Worm (Caenorhabditis elegans) whole organism, L3 larva: ENCODE results near the gene dyf-3.
A peak's percentile ranks its signal among the peaks of the same experiment; 100 is the strongest.
"Not testable (repeated sequence)": the region's sequence is repeated elsewhere in the genome, so short reads cannot be mapped to it uniquely, and the experiment has no call there.

Experiments used
- R02D3.7 ChIP-seq: fragments of 150-350 bp; optimal IDR thresholded peaks from 2 replicates; lab custom pipeline; 2014; ENCODE audit warnings: missing biosample characterization, missing genetic modification characterization
- aly-2 ChIP-seq: fragments of 150-350 bp; optimal IDR thresholded peaks from 2 replicates; lab custom pipeline; 2014; ENCODE audit warnings: missing biosample characterization, missing genetic modification characterization
- ceh-16 ChIP-seq: sonication (generic microtip); optimal IDR thresholded peaks from 2 replicates; lab custom pipeline; 2017; ENCODE audit warnings: missing biosample characterization, missing genetic modification characterization
- ceh-28 ChIP-seq: fragments of 150-350 bp; optimal IDR thresholded peaks from 2 replicates; lab custom pipeline; 2014; ENCODE audit warnings: missing biosample characterization, missing genetic modification reagents, missing genetic modification characterization
- ceh-82 ChIP-seq: fragments of 150-350 bp; optimal IDR thresholded peaks from 2 replicates; lab custom pipeline; 2014; ENCODE audit warnings: missing biosample characterization, missing genetic modification characterization
- ceh-9 ChIP-seq: sonication (generic microtip); optimal IDR thresholded peaks from 2 replicates; lab custom pipeline; 2018; ENCODE audit warnings: missing biosample characterization, missing genetic modification characterization
- daf-12 ChIP-seq: fragments of 150-350 bp; optimal IDR thresholded peaks from 2 replicates; lab custom pipeline; 2014; ENCODE audit warnings: missing biosample characterization, missing genetic modification reagents, missing genetic modification characterization
- egl-27 ChIP-seq: sonication (generic microtip); optimal IDR thresholded peaks from 4 replicates; lab custom pipeline; 2017; ENCODE audit warnings: missing biosample characterization, missing genetic modification reagents, missing genetic modification characterization
- egl-5 ChIP-seq: fragments of 150-350 bp; optimal IDR thresholded peaks from 2 replicates; lab custom pipeline; 2017; ENCODE audit warnings: missing biosample characterization, missing genetic modification reagents, missing genetic modification characterization, inconsistent platforms
- elt-3 ChIP-seq, 3 experiments: fragments of 150-350 bp in 1 of 3; sonication (generic microtip) in 2 of 3; optimal IDR thresholded peaks; 2 replicates in 2 of 3; 4 replicates in 1 of 3; lab custom pipeline; 2014 to 2017; ENCODE audit warnings: missing biosample characterization in 3 of 3, missing genetic modification characterization in 3 of 3
- eor-1 ChIP-seq, 2 experiments: fragments of 150-350 bp; optimal IDR thresholded peaks; 2 replicates each; lab custom pipeline; 2014 to 2018; ENCODE audit warnings: missing biosample characterization in 2 of 2, missing genetic modification characterization in 2 of 2
- fkh-10 ChIP-seq: sonication (generic microtip); optimal IDR thresholded peaks from 2 replicates; lab custom pipeline; 2017; ENCODE audit warnings: missing biosample characterization, missing genetic modification reagents, missing genetic modification characterization
- hmg-11 ChIP-seq: sonication (generic microtip); optimal IDR thresholded peaks from 2 replicates; lab custom pipeline; 2016; ENCODE audit warnings: missing genetic modification characterization, missing compliant biosample characterization
- jun-1 ChIP-seq: fragments of 150-350 bp; optimal IDR thresholded peaks from 2 replicates; lab custom pipeline; 2014; ENCODE audit warnings: missing biosample characterization, missing genetic modification reagents, missing genetic modification characterization
- lin-39 ChIP-seq: fragments of 150-350 bp; optimal IDR thresholded peaks from 2 replicates; lab custom pipeline; 2018; ENCODE audit warnings: missing biosample characterization, missing genetic modification reagents, missing genetic modification characterization
- lsy-12 ChIP-seq: sonication (generic microtip); optimal IDR thresholded peaks from 2 replicates; lab custom pipeline; 2016; ENCODE audit warnings: mild to moderate bottlenecking, missing genetic modification characterization, missing compliant biosample characterization
- mdl-1 ChIP-seq: fragments of 150-350 bp; optimal IDR thresholded peaks from 2 replicates; lab custom pipeline; 2014; ENCODE audit warnings: missing biosample characterization, missing genetic modification characterization
- mml-1 ChIP-seq: fragments of 150-350 bp; sonication (generic microtip); optimal IDR thresholded peaks from 3 replicates; lab custom pipeline; 2014; ENCODE audit warnings: missing biosample characterization, missing genetic modification characterization
- nhr-11 ChIP-seq: fragments of 150-350 bp; optimal IDR thresholded peaks from 2 replicates; lab custom pipeline; 2014; ENCODE audit warnings: missing biosample characterization, missing genetic modification characterization
- nhr-23 ChIP-seq: fragments of 150-350 bp; optimal IDR thresholded peaks from 2 replicates; lab custom pipeline; 2014; ENCODE audit warnings: missing biosample characterization, missing genetic modification reagents, missing genetic modification characterization
- nhr-237 ChIP-seq: fragments of 150-350 bp; optimal IDR thresholded peaks from 2 replicates; lab custom pipeline; 2014; ENCODE audit warnings: missing biosample characterization, missing genetic modification characterization
- nhr-25 ChIP-seq: sonication (generic microtip); optimal IDR thresholded peaks from 2 replicates; lab custom pipeline; 2017; ENCODE audit warnings: missing biosample characterization, missing genetic modification characterization
- nhr-28 ChIP-seq: fragments of 150-350 bp; optimal IDR thresholded peaks from 2 replicates; lab custom pipeline; 2014; ENCODE audit warnings: missing biosample characterization, missing genetic modification characterization
- nhr-43 ChIP-seq: sonication (generic microtip); optimal IDR thresholded peaks from 2 replicates; lab custom pipeline; 2016; ENCODE audit warnings: mild to moderate bottlenecking, missing genetic modification characterization, missing compliant biosample characterization; ENCODE audit not compliant: poor library complexity, severe bottlenecking
- nhr-67 ChIP-seq: fragments of 150-350 bp; optimal IDR thresholded peaks from 2 replicates; lab custom pipeline; 2014; ENCODE audit warnings: missing biosample characterization, missing genetic modification characterization
- nhr-76 ChIP-seq: fragments of 150-350 bp; sonication (generic microtip); optimal IDR thresholded peaks from 5 replicates; lab custom pipeline; 2014; ENCODE audit warnings: missing biosample characterization, missing genetic modification characterization
- skn-1 ChIP-seq: fragments of 150-350 bp; optimal IDR thresholded peaks from 2 replicates; lab custom pipeline; 2014; ENCODE audit warnings: missing biosample characterization, missing genetic modification characterization
- snpc-4 ChIP-seq: fragments of 150-350 bp; optimal IDR thresholded peaks from 2 replicates; lab custom pipeline; 2014; ENCODE audit warnings: missing biosample characterization, missing genetic modification characterization
- tbx-2 ChIP-seq: sonication (generic microtip); optimal IDR thresholded peaks from 2 replicates; lab custom pipeline; 2016; ENCODE audit warnings: mild to moderate bottlenecking, missing genetic modification characterization, missing compliant biosample characterization
- ztf-11 ChIP-seq: fragments of 150-350 bp; optimal IDR thresholded peaks from 2 replicates; lab custom pipeline; 2014; ENCODE audit warnings: missing biosample characterization, missing genetic modification characterization
- ztf-4 ChIP-seq: fragments of 150-350 bp; optimal IDR thresholded peaks from 2 replicates; lab custom pipeline; 2014; ENCODE audit warnings: missing biosample characterization, missing genetic modification characterization

Gene dyf-3

DNA sequence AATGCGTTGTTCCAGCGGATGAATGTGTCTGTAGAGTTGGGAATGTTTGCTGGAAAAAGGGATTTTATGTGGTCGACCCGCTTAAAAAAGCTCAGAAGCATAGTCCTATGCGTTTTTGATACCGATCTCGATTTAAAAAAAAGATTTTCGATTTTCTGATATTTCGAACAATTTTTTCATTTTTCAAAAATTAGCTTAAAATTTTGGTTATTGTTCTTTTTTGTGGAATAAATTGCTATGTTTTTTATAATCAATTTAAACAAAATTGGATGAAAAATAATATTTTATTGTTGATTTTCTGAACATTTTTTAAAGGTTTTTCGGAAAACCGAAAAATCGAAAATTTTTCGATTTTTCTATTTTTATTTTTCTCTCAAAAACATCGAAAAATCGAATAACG is 34.4 kb upstream of the dyf-3 start, which contains the start of gene C04C3.7:
C04C3.7 (minus strand) TSS at position 101 of the 400 bp plus-strand sequence.
- TF ChIP-seq nhr-28; hmg-11 (tag; lab: Kevin White, UChicago); aly-2 (tag; lab: Kevin White, UChicago): not testable (repeated sequence)

DNA sequence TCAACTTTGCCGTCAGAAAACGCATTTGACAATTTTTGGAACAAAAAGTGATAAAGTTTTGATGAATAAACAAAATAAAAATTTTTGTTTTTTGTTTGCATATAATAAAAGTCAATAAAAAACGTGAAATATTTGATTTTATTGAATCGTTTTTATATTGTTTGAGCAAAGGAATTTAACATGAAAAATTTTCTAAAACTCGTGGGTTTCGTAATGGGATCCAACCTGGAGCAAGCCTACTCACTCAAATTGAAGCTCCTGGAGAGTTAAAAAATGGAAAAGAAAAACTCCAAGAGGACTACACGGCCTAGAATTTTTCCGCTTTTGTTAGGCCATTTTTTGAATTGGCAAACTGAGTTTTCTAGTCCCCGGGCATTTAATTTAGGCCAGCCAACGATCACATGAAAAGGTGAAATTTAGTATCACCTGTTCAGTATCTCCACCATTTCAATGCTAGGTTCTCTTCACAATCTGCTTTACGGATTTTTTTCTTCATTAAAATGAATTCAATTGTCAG is 29.5 kb upstream of the dyf-3 start, which contains the start of the genes C04C3.9 and srz-60:
C04C3.9 (minus strand) TSS at position 101 of the 517 bp plus-strand sequence.
srz-60 (plus strand) TSS at position 467 of the 517 bp plus-strand sequence.
- no peak for TF ChIP-seq aly-2 (tag; lab: Kevin White, UChicago)
- no peak for TF ChIP-seq lin-39
- TF ChIP-seq eor-1 (tag; optimal IDR thresholded peaks at IDR 0.05; lab: Kevin White, UChicago): no peak
- no peak for TF ChIP-seq egl-27
- TF ChIP-seq mml-1 (tag; lab: Kevin White, UChicago): no peak
- no peak for TF ChIP-seq ceh-16 (tag; lab: Kevin White, UChicago)
- no peak for TF ChIP-seq nhr-67 (tag; lab: Kevin White, UChicago)
- TF ChIP-seq daf-12 (tag; lab: Kevin White, UChicago): no peak
- TF ChIP-seq ceh-9 (tag; lab: Kevin White, UChicago): no peak
- no peak for TF ChIP-seq nhr-43 (tag; lab: Kevin White, UChicago)
- no peak for TF ChIP-seq ztf-4 (tag; lab: Kevin White, UChicago)
- TF ChIP-seq tbx-2 (tag; lab: Kevin White, UChicago): no peak
- TF ChIP-seq ceh-28 (tag; lab: Kevin White, UChicago): no peak
- TF ChIP-seq nhr-25 (tag; lab: Kevin White, UChicago): no peak
- no peak for TF ChIP-seq jun-1

- no peak for TF ChIP-seq ceh-9 (tag; lab: Kevin White, UChicago)
- TF ChIP-seq snpc-4 (tag; lab: Kevin White, UChicago): no peak
- no peak for TF ChIP-seq hmg-11 (tag; lab: Kevin White, UChicago)
- TF ChIP-seq fkh-10 (GFP tag; lab: Kevin White, UChicago): no peak
- TF ChIP-seq daf-12 (tag; lab: Kevin White, UChicago): no peak
- no peak for TF ChIP-seq nhr-237
- TF ChIP-seq jun-1: no peak
- TF ChIP-seq nhr-11 (tag; lab: Kevin White, UChicago): no peak
- no peak for TF ChIP-seq lin-39
- no peak for TF ChIP-seq R02D3.7 (tag; lab: Kevin White, UChicago)
- TF ChIP-seq mml-1 (tag; lab: Kevin White, UChicago): no peak
- TF ChIP-seq nhr-43 (tag; lab: Kevin White, UChicago): no peak
- TF ChIP-seq nhr-76 (tag; lab: Kevin White, UChicago): no peak
- TF ChIP-seq ztf-11 (tag; lab: Kevin White, UChicago): no peak
- no peak for TF ChIP-seq elt-3 (tag; optimal IDR thresholded peaks at IDR 0.05; lab: Kevin White, UChicago)
- TF ChIP-seq ceh-28 (tag; lab: Kevin White, UChicago): no peak
- TF ChIP-seq skn-1 (tag; lab: Kevin White, UChicago): no peak
- no peak for TF ChIP-seq eor-1 (tag; optimal IDR thresholded peaks at IDR 0.05; lab: Kevin White, UChicago)
- TF ChIP-seq egl-5 (tag; lab: Kevin White, UChicago): no peak
These were observed 23.5 kb upstream of the dyf-3 start, which contains the start of gene C04C3.6 for ce11 chrIV:3422516-3422915. Gene C04C3.6, minus strand, starts transcription at chrIV:3422616.

DNA sequence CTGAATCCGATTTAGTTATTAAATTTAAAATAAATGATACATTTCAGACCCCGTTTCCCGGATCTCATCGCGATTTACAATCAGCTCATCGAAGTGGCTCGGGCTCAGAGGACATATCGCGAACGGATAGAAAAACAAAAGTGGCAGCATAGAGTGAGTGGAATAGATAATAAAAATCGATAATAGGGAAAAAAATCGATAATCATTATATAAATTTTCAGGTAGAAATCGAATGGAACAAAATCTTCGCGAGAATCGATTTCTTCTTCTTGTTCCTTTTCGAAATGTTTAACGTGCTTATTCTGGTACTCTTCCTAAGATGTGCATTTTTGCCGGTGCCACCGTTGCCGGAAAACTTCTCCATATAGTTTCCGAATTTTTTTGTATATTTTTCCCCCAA is 19.7 kb upstream of the dyf-3 start:
- TF ChIP-seq nhr-76 (tag; lab: Kevin White, UChicago) (no peak), ceh-28 (tag; lab: Kevin White, UChicago) (peak; percentile 39), nhr-67 (tag; lab: Kevin White, UChicago) (no peak), nhr-25 (tag; lab: Kevin White, UChicago) (no peak), mdl-1 (tag; lab: Kevin White, UChicago) (no peak)

ce11 chrIV:3415383-3415782 is 16.4 kb upstream of the dyf-3 start, which contains the start of gene lgc-9:
Gene lgc-9, plus strand, starts transcription at chrIV:3415683.
- TF ChIP-seq nhr-23 (tag; lab: Kevin White, UChicago) (no peak), ceh-82 (tag; lab: Kevin White, UChicago) (no peak), nhr-11 (tag; lab: Kevin White, UChicago) (no peak), lsy-12 (tag; lab: Kevin White, UChicago) (no peak), egl-27 (no peak)
